Worm (Caenorhabditis elegans) whole organism, late embryonic: Measurements from ENCODE around the gene cutl-25.

ENCODE experiments used
- K02D7.2 ChIP-seq: sonication (generic microtip); optimal IDR thresholded peaks from 2 replicates; lab custom pipeline; 2017; ENCODE audit warnings: mild to moderate bottlenecking, missing genetic modification characterization, missing compliant biosample characterization
- K09A11.1 ChIP-seq: sonication (generic microtip); optimal IDR thresholded peaks from 2 replicates; lab custom pipeline; 2017; ENCODE audit warnings: antibody characterized with exemption, mild to moderate bottlenecking, missing genetic modification characterization, missing compliant biosample characterization; ENCODE audit not compliant: insufficient read depth
- ama-1 ChIP-seq: fragments of 150-350 bp; optimal IDR thresholded peaks from 2 replicates; lab custom pipeline; 2014
- ceh-31 ChIP-seq: sonication (generic microtip); optimal IDR thresholded peaks from 2 replicates; lab custom pipeline; 2016; ENCODE audit warnings: missing genetic modification characterization, missing compliant biosample characterization
- ceh-6 ChIP-seq: fragments of 200-800 bp; sonication (Bioruptor generic); optimal IDR thresholded peaks from 2 replicates; lab custom pipeline; 2018; ENCODE audit warnings: mild to moderate bottlenecking, missing genetic modification characterization, missing compliant biosample characterization
- hlh-6 ChIP-seq: sonication (generic microtip); optimal IDR thresholded peaks from 2 replicates; lab custom pipeline; 2016; ENCODE audit warnings: missing genotype, missing genetic modification characterization, missing compliant biosample characterization
- lin-11 ChIP-seq: fragments of 200-800 bp; sonication (Bioruptor generic); optimal IDR thresholded peaks from 2 replicates; lab custom pipeline; 2018; ENCODE audit warnings: mild to moderate bottlenecking, missing genetic modification characterization, missing compliant biosample characterization
- odd-2 ChIP-seq: sonication (generic microtip); optimal IDR thresholded peaks from 2 replicates; lab custom pipeline; 2017; ENCODE audit warnings: antibody characterized with exemption, mild to moderate bottlenecking, missing genetic modification characterization, missing compliant biosample characterization
- pag-3 ChIP-seq: sonication (generic microtip); optimal IDR thresholded peaks from 2 replicates; lab custom pipeline; 2016; ENCODE audit warnings: missing compliant biosample characterization, missing genetic modification characterization, borderline replicate concordance

ce11 chrIII:3066769-3067168, 19.8 kb upstream of the cutl-25 start:
- TF ChIP-seq ama-1 (lab: Kevin White, UChicago) (no peak), ceh-6 (GFP tag; lab: Kevin White, UChicago) (no peak), K09A11.1 (tag; lab: Kevin White, UChicago) (no peak), lin-11 (no peak), K02D7.2 (tag; lab: Kevin White, UChicago) (no peak), hlh-6 (tag; lab: Kevin White, UChicago) (no peak), odd-2 (tag; lab: Kevin White, UChicago) (no peak), pag-3 (no peak), ceh-31 (tag; lab: Kevin White, UChicago) (no peak)
